Fruit fly (Drosophila melanogaster) whole organism, embryonic: ENCODE results near the gene Ppat-Dpck.

ENCODE experiments used
- Bteb2 ChIP-seq: fragments of 200-800 bp; sonication (Bioruptor generic); optimal IDR thresholded peaks from 2 replicates; lab custom pipeline; 2016; ENCODE audit warnings: missing biosample characterization, missing genetic modification characterization
- CG10267 ChIP-seq: fragments of 200-800 bp; sonication (Bioruptor generic); optimal IDR thresholded peaks from 2 replicates; lab custom pipeline; 2018; ENCODE audit warnings: missing biosample characterization, mild to moderate bottlenecking, missing genetic modification characterization, moderate library complexity
- CG10543 ChIP-seq: fragments of 200-800 bp; sonication (Bioruptor generic); optimal IDR thresholded peaks from 3 replicates; lab custom pipeline; 2017; ENCODE audit warnings: missing biosample characterization, mild to moderate bottlenecking, missing genetic modification characterization, moderate library complexity
- CG12659 ChIP-seq: fragments of 200-800 bp; sonication (Bioruptor generic); optimal IDR thresholded peaks from 3 replicates; lab custom pipeline; 2017; ENCODE audit warnings: mild to moderate bottlenecking, missing biosample characterization, missing genetic modification reagents, missing genetic modification characterization
- CG13123 ChIP-seq: fragments of 200-800 bp; sonication (Bioruptor generic); optimal IDR thresholded peaks from 2 replicates; lab custom pipeline; 2016; ENCODE audit warnings: missing biosample characterization, missing genetic modification characterization
- CG13296 ChIP-seq: fragments of 200-800 bp; sonication (Bioruptor generic); optimal IDR thresholded peaks from 3 replicates; lab custom pipeline; 2018; ENCODE audit warnings: missing biosample characterization, mild to moderate bottlenecking, missing genetic modification characterization
- CG13624 ChIP-seq: fragments of 200-800 bp; sonication (Bioruptor generic); optimal IDR thresholded peaks from 2 replicates; lab custom pipeline; 2016; ENCODE audit warnings: missing biosample characterization, missing genetic modification characterization
- CG13775 ChIP-seq: fragments of 200-800 bp; sonication (Bioruptor generic); optimal IDR thresholded peaks from 3 replicates; lab custom pipeline; 2017; ENCODE audit warnings: missing biosample characterization, mild to moderate bottlenecking, missing genetic modification characterization
- CG13894 ChIP-seq: fragments of 200-800 bp; sonication (Bioruptor generic); optimal IDR thresholded peaks from 3 replicates; lab custom pipeline; 2018; ENCODE audit warnings: missing biosample characterization, mild to moderate bottlenecking, missing genetic modification characterization, moderate library complexity
- CG15011 ChIP-seq: fragments of 200-800 bp; sonication (Bioruptor generic); optimal IDR thresholded peaks from 3 replicates; lab custom pipeline; 2018; ENCODE audit warnings: missing biosample characterization, mild to moderate bottlenecking, missing genetic modification characterization
- CG17385 ChIP-seq: fragments of 200-800 bp; sonication (Bioruptor generic); optimal IDR thresholded peaks from 3 replicates; lab custom pipeline; 2018; ENCODE audit warnings: missing biosample characterization, mild to moderate bottlenecking, missing genetic modification characterization
- CG34376 ChIP-seq: fragments of 200-800 bp; sonication (Bioruptor generic); optimal IDR thresholded peaks from 2 replicates; lab custom pipeline; 2018; ENCODE audit warnings: missing biosample characterization, mild to moderate bottlenecking, missing genetic modification characterization
- CG3847 ChIP-seq: fragments of 200-800 bp; sonication (Bioruptor generic); IDR thresholded peaks from 2 replicates; pipeline ENCODE4 v1.3.6; 2022; ENCODE audit warnings: missing biosample characterization, missing genetic modification characterization
- CG4404 ChIP-seq: fragments of 200-800 bp; sonication (Bioruptor generic); IDR thresholded peaks from 2 replicates; pipeline ENCODE4 v1.3.6; 2022; ENCODE audit warnings: missing biosample characterization, missing genetic modification characterization
- CG4617 ChIP-seq: fragments of 200-800 bp; sonication (Bioruptor generic); optimal IDR thresholded peaks from 3 replicates; lab custom pipeline; 2016; ENCODE audit warnings: missing biosample characterization, missing genetic modification characterization, borderline replicate concordance
- CG6654 ChIP-seq: fragments of 200-800 bp; sonication (Bioruptor generic); optimal IDR thresholded peaks from 2 replicates; lab custom pipeline; 2017; ENCODE audit warnings: missing biosample characterization, mild to moderate bottlenecking, missing genetic modification characterization
- CG7556 ChIP-seq: fragments of 200-800 bp; sonication (Bioruptor generic); optimal IDR thresholded peaks from 2 replicates; lab custom pipeline; 2017; ENCODE audit warnings: missing biosample characterization, mild to moderate bottlenecking, missing genetic modification characterization
- CG7745 ChIP-seq: fragments of 200-800 bp; sonication (Bioruptor generic); optimal IDR thresholded peaks from 2 replicates; lab custom pipeline; 2018; ENCODE audit warnings: missing biosample characterization, mild to moderate bottlenecking, missing genetic modification characterization, moderate library complexity
- CG7839 ChIP-seq: fragments of 200-800 bp; sonication (Bioruptor generic); optimal IDR thresholded peaks from 3 replicates; lab custom pipeline; 2018; ENCODE audit warnings: missing biosample characterization, mild to moderate bottlenecking, missing genetic modification characterization, moderate library complexity
- CG9727 ChIP-seq: fragments of 200-800 bp; sonication (Bioruptor generic); optimal IDR thresholded peaks from 3 replicates; lab custom pipeline; 2017; ENCODE audit warnings: missing biosample characterization, mild to moderate bottlenecking, missing genetic modification characterization
- Camta ChIP-seq: fragments of 200-800 bp; sonication (Bioruptor generic); optimal IDR thresholded peaks from 2 replicates; lab custom pipeline; 2016; ENCODE audit warnings: missing biosample characterization, missing genetic modification characterization
- Dll ChIP-seq: fragments of 200-800 bp; sonication (Bioruptor generic); IDR thresholded peaks from 4 replicates; pipeline ENCODE4 v1.3.6; 2022; ENCODE audit warnings: missing biosample characterization, missing genetic modification characterization; ENCODE audit not compliant: partially characterized antibody
- HHEX ChIP-seq: fragments of 200-800 bp; sonication (Bioruptor generic); optimal IDR thresholded peaks from 3 replicates; lab custom pipeline; 2017; ENCODE audit warnings: missing biosample characterization, mild to moderate bottlenecking, missing genetic modification characterization, missing genetic modification reagents
- Lpt ChIP-seq: fragments of >200 bp; optimal IDR thresholded peaks from 2 replicates; lab custom pipeline; 2018; ENCODE audit warnings: missing biosample characterization, missing genetic modification characterization
- Myb ChIP-seq: fragments of 200-800 bp; sonication (Bioruptor generic); optimal IDR thresholded peaks from 2 replicates; lab custom pipeline; 2016; ENCODE audit warnings: missing biosample characterization, missing genetic modification characterization
- NC2α ChIP-seq: fragments of 200-800 bp; sonication (Bioruptor generic); optimal IDR thresholded peaks from 2 replicates; lab custom pipeline; 2016; ENCODE audit warnings: missing biosample characterization, missing genetic modification characterization
- Opbp ChIP-seq: fragments of 200-800 bp; sonication (Bioruptor generic); IDR thresholded peaks from 3 replicates; pipeline ENCODE4 v1.3.6; 2022; ENCODE audit warnings: missing biosample characterization, missing genetic modification characterization; ENCODE audit not compliant: partially characterized antibody
- Sry-β ChIP-seq: fragments of 200-800 bp; sonication (Bioruptor generic); optimal IDR thresholded peaks from 2 replicates; lab custom pipeline; 2018; ENCODE audit warnings: missing biosample characterization, mild to moderate bottlenecking, missing genetic modification characterization, moderate library complexity
- Trl ChIP-seq, 3 experiments: fragments of >200 bp in 2 of 3; fragments of 200-800 bp in 1 of 3; sonication (Bioruptor generic) in 1 of 3; optimal IDR thresholded peaks; 2 replicates in 1 of 3; 3 replicates in 2 of 3; lab custom pipeline; 2016 to 2017; ENCODE audit warnings: missing biosample characterization in 1 of 3, missing genetic modification characterization in 1 of 3
- Xrp1 ChIP-seq: fragments of 200-800 bp; sonication (Bioruptor generic); IDR thresholded peaks from 2 replicates; pipeline ENCODE4 v1.3.6; 2022; ENCODE audit warnings: missing biosample characterization, missing genetic modification characterization
- al ChIP-seq: fragments of 200-800 bp; sonication (Bioruptor generic); IDR thresholded peaks from 2 replicates; pipeline ENCODE4 v1.3.6; 2022; ENCODE audit warnings: missing biosample characterization, missing genetic modification characterization
- exex ChIP-seq: fragments of 200-800 bp; sonication (Bioruptor generic); optimal IDR thresholded peaks from 4 replicates; lab custom pipeline; 2018; ENCODE audit warnings: missing biosample characterization, mild to moderate bottlenecking, missing genetic modification characterization, moderate library complexity
- gsb ChIP-seq: fragments of 200-800 bp; sonication (Bioruptor generic); IDR thresholded peaks from 2 replicates; pipeline ENCODE4 v1.3.6; 2022; ENCODE audit warnings: missing biosample characterization, missing genetic modification characterization
- hkb ChIP-seq, 2 experiments: fragments of 200-800 bp in 1 of 2; fragments of >200 bp in 1 of 2; sonication (Bioruptor generic) in 1 of 2; IDR thresholded peaks in 1 of 2; optimal IDR thresholded peaks in 1 of 2; 2 replicates each; pipeline versions ENCODE4 v1.3.6 to Lab custom; 2017 to 2022; ENCODE audit warnings: missing biosample characterization in 1 of 2, missing genetic modification characterization in 1 of 2
- ken ChIP-seq: fragments of 200-800 bp; sonication (Bioruptor generic); IDR thresholded peaks from 3 replicates; pipeline ENCODE4 v1.3.6; 2022; ENCODE audit warnings: missing biosample characterization, missing genetic modification characterization
- knrl ChIP-seq: fragments of 200-800 bp; sonication (Bioruptor generic); IDR thresholded peaks from 3 replicates; pipeline ENCODE4 v1.3.6; 2022; ENCODE audit warnings: missing biosample characterization, missing genetic modification characterization; ENCODE audit not compliant: partially characterized antibody
- repo ChIP-seq: fragments of 200-800 bp; sonication (Bioruptor generic); optimal IDR thresholded peaks from 2 replicates; lab custom pipeline; 2016; ENCODE audit warnings: missing biosample characterization, missing genetic modification characterization
- rib ChIP-seq: fragments of 200-800 bp; sonication (Bioruptor generic); IDR thresholded peaks from 2 replicates; pipeline ENCODE4 v1.3.6; 2022; ENCODE audit warnings: missing biosample characterization, missing genetic modification characterization
- run ChIP-seq: fragments of 200-800 bp; sonication (Bioruptor generic); optimal IDR thresholded peaks from 3 replicates; lab custom pipeline; 2018; ENCODE audit warnings: missing biosample characterization, mild to moderate bottlenecking, missing genetic modification characterization
- scrt ChIP-seq: fragments of 200-800 bp; sonication (Bioruptor generic); optimal IDR thresholded peaks from 2 replicates; lab custom pipeline; 2018; ENCODE audit warnings: missing biosample characterization, mild to moderate bottlenecking, missing genetic modification characterization, moderate library complexity
- sens-2 ChIP-seq: fragments of 200-800 bp; sonication (Bioruptor generic); IDR thresholded peaks from 2 replicates; pipeline ENCODE4 v1.3.6; 2022; ENCODE audit warnings: missing biosample characterization, missing genetic modification characterization
- sr ChIP-seq: fragments of 200-800 bp; sonication (Bioruptor generic); IDR thresholded peaks from 3 replicates; pipeline ENCODE4 v1.3.6; 2022; ENCODE audit warnings: missing biosample characterization, missing genetic modification characterization
- stwl ChIP-seq: fragments of 200-800 bp; sonication (Bioruptor generic); optimal IDR thresholded peaks from 3 replicates; lab custom pipeline; 2018; ENCODE audit warnings: missing biosample characterization, mild to moderate bottlenecking, missing genetic modification characterization, moderate library complexity
- tgo ChIP-seq: fragments of 200-800 bp; sonication (Bioruptor generic); IDR thresholded peaks from 3 replicates; pipeline ENCODE4 v1.3.6; 2022; ENCODE audit warnings: missing biosample characterization, missing genetic modification characterization
- tll ChIP-seq, 2 experiments: fragments of 200-800 bp in 1 of 2; fragments of >200 bp in 1 of 2; sonication (Bioruptor generic) in 1 of 2; optimal IDR thresholded peaks; 2 replicates each; lab custom pipeline; 2017 to 2019; ENCODE audit warnings: missing biosample characterization in 2 of 2, missing genetic modification characterization in 2 of 2, mild to moderate bottlenecking in 1 of 2, moderate library complexity in 1 of 2
- zen ChIP-seq: fragments of 200-800 bp; sonication (Bioruptor generic); optimal IDR thresholded peaks from 3 replicates; lab custom pipeline; 2018; ENCODE audit warnings: missing biosample characterization, mild to moderate bottlenecking, missing genetic modification characterization, moderate library complexity
- zf30C ChIP-seq: fragments of 200-800 bp; sonication (Bioruptor generic); optimal IDR thresholded peaks from 3 replicates; lab custom pipeline; 2018; ENCODE audit warnings: missing biosample characterization, mild to moderate bottlenecking, missing genetic modification characterization

Gene Ppat-Dpck

dm6 chr3L:5810633-5811341 is 42.2 kb upstream of the Ppat-Dpck start, which contains the start of the genes S6k and kri (continued):
- no peak for TF ChIP-seq Bteb2
- TF ChIP-seq rib: no peak
- peak; percentile 14 for TF ChIP-seq CG13296
- TF ChIP-seq scrt (GFP tag; lab: Kevin White, UChicago): peak; percentile 55
- no peak for TF ChIP-seq CG13775 (GFP tag; lab: Kevin White, UChicago)
- TF ChIP-seq CG13123: no peak
- TF ChIP-seq Myb (GFP tag; lab: Kevin White, UChicago): peak; percentile 16
- no peak for TF ChIP-seq ken (GFP tag; lab: Robert Waterston, UW)
- TF ChIP-seq Trl (optimal IDR thresholded peaks at IDR 0.05; lab: Kevin White, UChicago): no peak
- TF ChIP-seq Trl (GFP tag; optimal IDR thresholded peaks at IDR 0.05; lab: Kevin White, UChicago): no peak
- TF ChIP-seq al (GFP tag; lab: Robert Waterston, UW): no peak
- no peak for TF ChIP-seq gsb (GFP tag; lab: Robert Waterston, UW)
- no peak for TF ChIP-seq run (tag; lab: Kevin White, UChicago)
- 0 out of 2 replicates have a peak, but pooled peaks have one; percentile 16 for TF ChIP-seq Xrp1 (GFP tag; lab: Robert Waterston, UW)
- peak; percentile 12 for TF ChIP-seq Camta (GFP tag; lab: Kevin White, UChicago)
- no peak for TF ChIP-seq repo (GFP tag; lab: Kevin White, UChicago)
- TF ChIP-seq Dll (GFP tag; lab: Robert Waterston, UW): peak; percentile 45; the same call in 1 of the 4 replicates
- no peak for TF ChIP-seq CG6654
- TF ChIP-seq CG10543: peak; percentile 80
- TF ChIP-seq CG13624 (GFP tag; lab: Kevin White, UChicago): peak; percentile 32
- no peak for TF ChIP-seq hkb (optimal IDR thresholded peaks at IDR 0.05; lab: Kevin White, UChicago)
- no peak for TF ChIP-seq hkb (GFP tag; IDR thresholded peaks at IDR 0.05; lab: Robert Waterston, UW)
- TF ChIP-seq CG10267 (tag; lab: Kevin White, UChicago): peak; percentile 47
- TF ChIP-seq CG7839: peak; percentile 7
- no peak for TF ChIP-seq Sry-β (GFP tag; lab: Kevin White, UChicago)
- peak; percentile 52 for TF ChIP-seq CG34376
- no peak for TF ChIP-seq CG15011 (GFP tag; lab: Kevin White, UChicago)
- TF ChIP-seq CG13894 (tag; lab: Kevin White, UChicago): peak; percentile 42
- TF ChIP-seq CG7745 (tag; lab: Kevin White, UChicago): no peak
- peak; percentile 28 for TF ChIP-seq CG17385 (GFP tag; lab: Kevin White, UChicago)
- no peak for TF ChIP-seq Lpt
- no peak for TF ChIP-seq sens-2 (GFP tag; lab: Robert Waterston, UW)
- TF ChIP-seq knrl (GFP tag; lab: Robert Waterston, UW): peak; percentile 26; the same call in 1 of the 3 replicates
- peak; percentile 5 for TF ChIP-seq HHEX (GFP tag; lab: Kevin White, UChicago)
- TF ChIP-seq Opbp (GFP tag; lab: Robert Waterston, UW): peak; percentile 66; the same call in 2 of the 3 replicates
- peak; percentile 13; the same call in 1 of the 3 replicates for TF ChIP-seq sr (GFP tag; lab: Robert Waterston, UW)
- TF ChIP-seq CG7556 (GFP tag; lab: Kevin White, UChicago): peak; percentile 4
- TF ChIP-seq tll (GFP tag; optimal IDR thresholded peaks at IDR 0.05; lab: Kevin White, UChicago): peak in 1 of 2 experiments; percentile 5
- no peak for TF ChIP-seq zf30C (GFP tag; lab: Kevin White, UChicago)
- peak; percentile 68 for TF ChIP-seq CG12659 (GFP tag; lab: Kevin White, UChicago)
- no peak for TF ChIP-seq CG4404 (GFP tag; lab: Robert Waterston, UW)
- peak; percentile 67 for TF ChIP-seq zen (tag; lab: Kevin White, UChicago)
- TF ChIP-seq NC2α (GFP tag; lab: Kevin White, UChicago): peak; percentile 7
- peak; percentile 14 for TF ChIP-seq CG9727 (GFP tag; lab: Kevin White, UChicago)
- TF ChIP-seq exex: peak; percentile 65
- TF ChIP-seq tgo (GFP tag; lab: Robert Waterston, UW): no peak
- peak; percentile 98 for TF ChIP-seq CG4617
- TF ChIP-seq stwl (tag; lab: Kevin White, UChicago): peak; percentile 64
- peak; percentile 75; the same call in 1 of the 2 replicates for TF ChIP-seq CG3847 (GFP tag; lab: Robert Waterston, UW)
